Fruit fly (Drosophila melanogaster): ENCODE data around the gene whe.

- TF ChIP-seq CG6808 (GFP tag; optimal IDR thresholded peaks at IDR 0.05) (no peak), Hr38 (GFP tag; optimal IDR thresholded peaks at IDR 0.05) (no peak), CG10669 (GFP tag; optimal IDR thresholded peaks at IDR 0.05) (no peak), CG11902 (GFP tag; optimal IDR thresholded peaks at IDR 0.05) (no peak), Met (GFP tag; optimal IDR thresholded peaks at IDR 0.05) (no peak), CG6276 (GFP tag; optimal IDR thresholded peaks at IDR 0.05) (peak; percentile 58), CG32006 (GFP tag; optimal IDR thresholded peaks at IDR 0.05) (no peak), OdsH (GFP tag; optimal IDR thresholded peaks at IDR 0.05) (no peak), CG10631 (GFP tag; optimal IDR thresholded peaks at IDR 0.05) (no peak), CG11762 (GFP tag; optimal IDR thresholded peaks at IDR 0.05; ENCODE audit: insufficient read depth) (no peak), svp (GFP tag) (peak; percentile 78), Eip78C (GFP tag) (peak; percentile 74), fd59A (GFP tag; optimal IDR thresholded peaks at IDR 0.05) (no peak), CG4318 (GFP tag; optimal IDR thresholded peaks at IDR 0.05) (no peak)
These were observed 34.1 kb downstream of the whe start for dm6 chrX:21368410-21368918.

All from whole organism, prepupa.